Worm (Caenorhabditis elegans) whole organism, L4 larva: ENCODE measurements around the gene C27D9.1.

ENCODE experiments used
- ZK546.5 ChIP-seq, 2 experiments: sonication (generic microtip); optimal IDR thresholded peaks; 2 replicates each; lab custom pipeline; 2017; ENCODE audit warnings: missing biosample characterization in 2 of 2, missing genetic modification characterization in 2 of 2
- ceh-82 ChIP-seq: sonication (generic microtip); optimal IDR thresholded peaks from 2 replicates; lab custom pipeline; 2017; ENCODE audit warnings: missing biosample characterization, missing genetic modification characterization
- dpl-1 ChIP-seq: fragments of 150-350 bp; optimal IDR thresholded peaks from 2 replicates; lab custom pipeline; 2014; ENCODE audit warnings: missing biosample characterization, missing genetic modification reagents, missing genetic modification characterization
- dve-1 ChIP-seq: sonication (generic microtip); optimal IDR thresholded peaks from 2 replicates; lab custom pipeline; 2017; ENCODE audit warnings: antibody characterized with exemption, mild to moderate bottlenecking, missing genetic modification characterization, missing compliant biosample characterization; ENCODE audit not compliant: insufficient read depth
- jun-1 ChIP-seq: fragments of 150-350 bp; optimal IDR thresholded peaks from 2 replicates; lab custom pipeline; 2014; ENCODE audit warnings: missing biosample characterization, missing genetic modification reagents, missing genetic modification characterization
- lin-13 ChIP-seq: fragments of 150-350 bp; optimal IDR thresholded peaks from 2 replicates; lab custom pipeline; 2014; ENCODE audit warnings: missing biosample characterization, missing genetic modification reagents, missing genetic modification characterization
- lin-15B ChIP-seq: fragments of 150-350 bp; sonication (generic microtip); optimal IDR thresholded peaks from 3 replicates; lab custom pipeline; 2014; ENCODE audit warnings: missing biosample characterization, missing genetic modification characterization
- lin-39 ChIP-seq: fragments of 150-350 bp; optimal IDR thresholded peaks from 2 replicates; lab custom pipeline; 2014; ENCODE audit warnings: missing biosample characterization, missing genetic modification reagents, missing genetic modification characterization
- nhr-11 ChIP-seq: fragments of 150-350 bp; optimal IDR thresholded peaks from 2 replicates; lab custom pipeline; 2014; ENCODE audit warnings: missing biosample characterization, missing genetic modification characterization
- snpc-4 ChIP-seq: fragments of 150-350 bp; optimal IDR thresholded peaks from 2 replicates; lab custom pipeline; 2014; ENCODE audit warnings: missing biosample characterization, missing genetic modification characterization
- zip-11 ChIP-seq: fragments of 200-800 bp; sonication (Bioruptor generic); IDR thresholded peaks from 2 replicates; pipeline ENCODE4 v1.3.6; 2022; ENCODE audit warnings: missing genetic modification characterization, missing compliant biosample characterization
- ztf-11 ChIP-seq: fragments of 150-350 bp; optimal IDR thresholded peaks from 2 replicates; lab custom pipeline; 2014; ENCODE audit warnings: missing biosample characterization, missing genetic modification characterization

DNA sequence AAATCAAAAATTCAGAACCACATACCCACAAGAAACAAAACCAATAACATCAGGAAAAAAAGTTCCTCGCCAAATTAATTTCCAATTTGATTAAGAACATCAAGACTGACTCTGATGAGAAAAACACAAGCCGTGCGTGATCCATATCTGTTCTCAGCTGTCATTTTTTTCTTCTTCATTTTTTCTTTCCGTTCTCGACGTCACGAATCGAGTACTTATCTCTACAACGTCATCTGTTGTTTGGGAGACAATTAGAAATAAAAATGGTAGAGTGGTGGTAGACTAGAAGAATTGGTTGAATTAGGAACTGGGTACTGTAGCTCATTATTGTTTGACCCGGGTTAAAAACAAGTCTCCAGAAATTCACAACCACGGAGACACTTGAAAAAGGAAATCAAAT is 7.8 kb downstream of the C27D9.1 start:
- no peak for TF ChIP-seq jun-1
- no peak for TF ChIP-seq lin-15B (tag; lab: Kevin White, UChicago)
- no peak for TF ChIP-seq dpl-1 (GFP tag; lab: Kevin White, UChicago)
- no peak for TF ChIP-seq zip-11 (GFP tag; lab: Robert Waterston, UW)
- TF ChIP-seq nhr-11 (tag; lab: Kevin White, UChicago), result no peak
- TF ChIP-seq ceh-82 (tag; lab: Kevin White, UChicago), result no peak
- no peak for TF ChIP-seq lin-39 (tag; lab: Kevin White, UChicago)
- TF ChIP-seq ZK546.5 (tag; optimal IDR thresholded peaks at IDR 0.05; lab: Kevin White, UChicago), result no peak
- TF ChIP-seq ztf-11 (tag; lab: Kevin White, UChicago), result no peak
- TF ChIP-seq lin-13, result no peak
- TF ChIP-seq snpc-4, result no peak
- no peak for TF ChIP-seq dve-1 (tag; lab: Kevin White, UChicago)
